Worm (Caenorhabditis elegans) whole organism, midembryonic: ENCODE measurements around the gene Y66H1A.5.
"Not testable (repeated sequence)": the region's sequence is repeated elsewhere in the genome, so short reads cannot be mapped to it uniquely, and the experiment has no call there.

Experiments used
- cog-1 ChIP-seq: sonication (generic microtip); optimal IDR thresholded peaks from 2 replicates; lab custom pipeline; 2016; ENCODE audit warnings: missing genetic modification characterization, missing compliant biosample characterization
- flt-1 ChIP-seq: fragments of 200-800 bp; sonication (Bioruptor generic); IDR thresholded peaks from 2 replicates; pipeline ENCODE4 v1.3.6; 2022; ENCODE audit warnings: missing genetic modification characterization, missing compliant biosample characterization
- klf-2 ChIP-seq: fragments of 200-800 bp; sonication (Bioruptor generic); conservative IDR thresholded peaks from 2 replicates; pipeline ENCODE4 v1.3.6; 2022; ENCODE audit warnings: missing genetic modification reagents, missing genetic modification characterization, missing compliant biosample characterization
- med-1 ChIP-seq: sonication (generic microtip); optimal IDR thresholded peaks from 2 replicates; lab custom pipeline; 2017; ENCODE audit warnings: missing genetic modification characterization, mild to moderate bottlenecking, missing compliant biosample characterization, antibody characterized with exemption, missing genetic modification reagents; ENCODE audit not compliant: insufficient read depth
- tab-1 ChIP-seq: fragments of 200-800 bp; sonication (Bioruptor generic); IDR thresholded peaks from 2 replicates; pipeline ENCODE4 v1.3.6; 2022; ENCODE audit warnings: missing genetic modification characterization, missing compliant biosample characterization
- ztf-23 ChIP-seq: fragments of 200-800 bp; sonication (Bioruptor generic); IDR thresholded peaks from 2 replicates; pipeline ENCODE4 v1.3.6; 2022; ENCODE audit warnings: missing genetic modification reagents, missing genetic modification characterization, missing compliant biosample characterization

DNA sequence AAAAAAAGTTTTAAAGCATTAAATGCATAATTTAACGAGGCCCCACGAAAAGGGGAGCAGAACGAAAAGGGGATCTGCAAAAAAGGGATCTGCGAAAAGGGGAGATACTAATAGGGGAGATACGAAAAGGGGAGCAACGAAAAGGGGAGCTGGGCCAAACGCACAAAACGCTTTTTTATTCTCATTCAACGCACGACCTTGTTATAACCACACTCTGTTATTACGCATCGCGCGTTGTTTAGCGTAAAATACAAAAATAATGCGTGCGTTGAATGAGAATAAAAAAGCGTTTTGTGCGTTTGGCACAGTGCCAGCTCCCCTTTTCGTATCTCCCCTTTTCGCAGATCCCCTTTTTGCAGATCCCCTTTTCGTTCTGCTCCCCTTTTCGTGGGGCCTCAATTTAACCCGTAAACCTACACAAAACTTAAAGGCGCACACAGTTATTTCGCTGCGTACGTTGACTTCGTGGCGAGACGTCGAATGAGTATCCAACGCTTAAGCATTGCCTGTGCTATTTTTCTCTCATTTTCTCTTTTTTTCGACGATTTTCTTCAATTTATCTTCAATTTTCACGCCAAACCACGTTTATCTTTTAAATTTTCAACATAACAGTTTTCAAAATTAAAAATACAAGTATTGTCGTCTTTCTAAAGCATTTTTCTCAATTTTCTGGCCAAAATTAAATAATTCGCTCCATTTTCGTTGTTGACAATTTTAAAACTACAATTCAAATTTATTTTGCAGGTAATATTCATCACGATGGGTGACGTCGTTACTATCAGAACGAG lies 43.6 kb downstream of the Y66H1A.5 start, which contains the start of gene rps-24:
- TF ChIP-seq flt-1 (peak; percentile 86), tab-1 (GFP tag; lab: Robert Waterston, UW) (peak; percentile 78; the same call in 1 of the 2 replicates), klf-2 (peak; percentile 87), cog-1 (tag; lab: Kevin White, UChicago) (peak; percentile 84), ztf-23 (GFP tag; lab: Robert Waterston, UW) (peak; percentile 93)
- not testable (repeated sequence) for TF ChIP-seq med-1 (GFP tag; lab: Kevin White, UChicago)
